Worm (Caenorhabditis elegans) whole organism, L4 larva: Measurements from ENCODE around the gene Y75B12A.2.

Experiments used
- F49E8.2 ChIP-seq: sonication (generic microtip); optimal IDR thresholded peaks from 2 replicates; lab custom pipeline; 2016; ENCODE audit warnings: missing compliant biosample characterization, mild to moderate bottlenecking, missing genetic modification characterization, borderline replicate concordance
- T26A8.4 ChIP-seq: fragments of 200-800 bp; sonication (Bioruptor generic); IDR thresholded peaks from 2 replicates; pipeline ENCODE4 v1.3.6; 2022; ENCODE audit warnings: missing genetic modification characterization, missing compliant biosample characterization
- Y105C5A.15 ChIP-seq: fragments of 200-800 bp; sonication (Bioruptor generic); IDR thresholded peaks from 2 replicates; pipeline ENCODE4 v1.3.6; 2022; ENCODE audit warnings: missing genetic modification characterization, missing compliant biosample characterization
- aha-1 ChIP-seq: fragments of 150-350 bp; peaks from one replicate; lab custom pipeline; 2014; ENCODE audit warnings: missing biosample characterization, missing genetic modification characterization
- ama-1 ChIP-seq: fragments of 150-350 bp; optimal IDR thresholded peaks from 2 replicates; lab custom pipeline; 2014; ENCODE audit warnings: inconsistent platforms, mixed read lengths
- ceh-20 ChIP-seq: fragments of 200-800 bp; sonication (Bioruptor generic); IDR thresholded peaks from 2 replicates; pipeline ENCODE4 v1.3.6; 2022; ENCODE audit warnings: missing genetic modification reagents, missing genetic modification characterization, missing compliant biosample characterization
- ceh-44 ChIP-seq: fragments of 200-800 bp; sonication (Bioruptor generic); IDR thresholded peaks from 2 replicates; pipeline ENCODE4 v1.3.6; 2022; ENCODE audit warnings: missing genetic modification reagents, missing genetic modification characterization, missing compliant biosample characterization
- ceh-62 ChIP-seq: sonication (generic microtip); optimal IDR thresholded peaks from 2 replicates; lab custom pipeline; 2017; ENCODE audit warnings: missing biosample characterization, missing genetic modification characterization
- ceh-82 ChIP-seq: sonication (generic microtip); optimal IDR thresholded peaks from 2 replicates; lab custom pipeline; 2017; ENCODE audit warnings: missing biosample characterization, missing genetic modification characterization
- cey-2 ChIP-seq: sonication (generic microtip); optimal IDR thresholded peaks from 3 replicates; lab custom pipeline; 2017; ENCODE audit warnings: missing genetic modification characterization, mild to moderate bottlenecking, missing compliant biosample characterization, antibody characterized with exemption, borderline replicate concordance; ENCODE audit not compliant: insufficient read depth
- dmd-6 ChIP-seq: fragments of 200-800 bp; sonication (Bioruptor generic); IDR thresholded peaks from 2 replicates; pipeline ENCODE4 v1.3.6; 2022; ENCODE audit warnings: missing genetic modification reagents, missing genetic modification characterization, missing compliant biosample characterization
- dmd-9 ChIP-seq: fragments of 200-800 bp; sonication (Bioruptor generic); IDR thresholded peaks from 2 replicates; pipeline ENCODE4 v1.3.6; 2022; ENCODE audit warnings: missing genetic modification reagents, missing genetic modification characterization, missing compliant biosample characterization
- dpl-1 ChIP-seq: fragments of 150-350 bp; optimal IDR thresholded peaks from 2 replicates; lab custom pipeline; 2014; ENCODE audit warnings: missing biosample characterization, missing genetic modification reagents, missing genetic modification characterization
- dve-1 ChIP-seq: sonication (generic microtip); optimal IDR thresholded peaks from 2 replicates; lab custom pipeline; 2017; ENCODE audit warnings: antibody characterized with exemption, mild to moderate bottlenecking, missing genetic modification characterization, missing compliant biosample characterization; ENCODE audit not compliant: insufficient read depth
- egl-27 ChIP-seq: sonication (generic microtip); optimal IDR thresholded peaks from 3 replicates; lab custom pipeline; 2017; ENCODE audit warnings: missing biosample characterization, missing genetic modification reagents, missing genetic modification characterization
- egl-43 ChIP-seq: fragments of 200-800 bp; sonication (Bioruptor generic); IDR thresholded peaks from 2 replicates; pipeline ENCODE4 v1.3.6; 2022; ENCODE audit warnings: missing genetic modification reagents, missing genetic modification characterization, missing compliant biosample characterization
- gei-8 ChIP-seq: fragments of 200-800 bp; sonication (Bioruptor generic); optimal IDR thresholded peaks from 2 replicates; lab custom pipeline; 2018; ENCODE audit warnings: mild to moderate bottlenecking, missing genetic modification characterization, missing compliant biosample characterization
- hif-1 ChIP-seq, 2 experiments: sonication (generic microtip); optimal IDR thresholded peaks; 2 replicates each; lab custom pipeline; 2016 to 2017; ENCODE audit warnings: missing compliant biosample characterization in 2 of 2, missing genetic modification characterization in 2 of 2, missing genetic modification reagents in 2 of 2, missing genotype in 2 of 2, mild to moderate bottlenecking in 1 of 2
- hlh-11 ChIP-seq: fragments of 200-800 bp; sonication (Bioruptor generic); optimal IDR thresholded peaks from 2 replicates; lab custom pipeline; 2018; ENCODE audit warnings: mild to moderate bottlenecking, missing genetic modification characterization, missing compliant biosample characterization
- hlh-30 ChIP-seq: sonication (generic microtip); optimal IDR thresholded peaks from 2 replicates; lab custom pipeline; 2017; ENCODE audit warnings: antibody characterized with exemption, mild to moderate bottlenecking, missing genetic modification characterization, missing compliant biosample characterization; ENCODE audit not compliant: insufficient read depth
- hmg-1.1 ChIP-seq: fragments of 200-800 bp; sonication (Bioruptor generic); IDR thresholded peaks from 2 replicates; pipeline ENCODE4 v1.3.6; 2022; ENCODE audit warnings: missing genetic modification reagents, missing genetic modification characterization, missing compliant biosample characterization
- lim-7 ChIP-seq: fragments of 200-800 bp; sonication (Bioruptor generic); IDR thresholded peaks from 2 replicates; pipeline ENCODE4 v1.3.6; 2022; ENCODE audit warnings: missing genetic modification characterization, missing compliant biosample characterization
- lin-13 ChIP-seq: fragments of 150-350 bp; optimal IDR thresholded peaks from 2 replicates; lab custom pipeline; 2014; ENCODE audit warnings: missing biosample characterization, missing genetic modification reagents, missing genetic modification characterization
- lin-15B ChIP-seq: fragments of 150-350 bp; sonication (generic microtip); optimal IDR thresholded peaks from 3 replicates; lab custom pipeline; 2014; ENCODE audit warnings: missing biosample characterization, missing genetic modification characterization
- lir-3 ChIP-seq: sonication (generic microtip); optimal IDR thresholded peaks from 2 replicates; lab custom pipeline; 2016; ENCODE audit warnings: mild to moderate bottlenecking, missing genetic modification characterization, missing compliant biosample characterization
- lsy-2 ChIP-seq, 2 experiments: fragments of 150-350 bp in 1 of 2; sonication (generic microtip) in 1 of 2; optimal IDR thresholded peaks; 2 replicates each; lab custom pipeline; 2014 to 2017; ENCODE audit warnings: missing biosample characterization in 2 of 2, missing genetic modification characterization in 2 of 2
- mdt-29 ChIP-seq: fragments of 200-800 bp; sonication (Bioruptor generic); IDR thresholded peaks from 2 replicates; pipeline ENCODE4 v1.3.6; 2022; ENCODE audit warnings: missing genetic modification reagents, missing genetic modification characterization, missing compliant biosample characterization
- mep-1 ChIP-seq: fragments of 150-350 bp; sonication (generic microtip); optimal IDR thresholded peaks from 3 replicates; lab custom pipeline; 2014; ENCODE audit warnings: missing biosample characterization, missing genetic modification characterization
- mes-2 ChIP-seq: sonication (generic microtip); optimal IDR thresholded peaks from 2 replicates; lab custom pipeline; 2016; ENCODE audit warnings: missing genotype, mild to moderate bottlenecking, missing genetic modification characterization, missing compliant biosample characterization; ENCODE audit not compliant: poor library complexity, severe bottlenecking
- mxl-3 ChIP-seq: fragments of 200-800 bp; sonication (Bioruptor generic); optimal IDR thresholded peaks from 2 replicates; lab custom pipeline; 2018; ENCODE audit warnings: mild to moderate bottlenecking, missing genetic modification characterization, missing compliant biosample characterization
- nhr-10 ChIP-seq: fragments of 150-350 bp; optimal IDR thresholded peaks from 2 replicates; lab custom pipeline; 2014; ENCODE audit warnings: missing biosample characterization, missing genetic modification characterization
- nhr-102 ChIP-seq: sonication (generic microtip); optimal IDR thresholded peaks from 2 replicates; lab custom pipeline; 2016; ENCODE audit warnings: mild to moderate bottlenecking, missing genetic modification characterization, moderate library complexity, missing compliant biosample characterization
- nhr-25 ChIP-seq: sonication (generic microtip); optimal IDR thresholded peaks from 2 replicates; lab custom pipeline; 2017; ENCODE audit warnings: missing genetic modification characterization, mild to moderate bottlenecking, missing compliant biosample characterization, antibody characterized with exemption, moderate library complexity, borderline replicate concordance; ENCODE audit not compliant: insufficient read depth
- nhr-6 ChIP-seq: fragments of 150-350 bp; optimal IDR thresholded peaks from 2 replicates; lab custom pipeline; 2014; ENCODE audit warnings: missing biosample characterization, missing genetic modification characterization
- nhr-76 ChIP-seq: fragments of 150-350 bp; optimal IDR thresholded peaks from 2 replicates; lab custom pipeline; 2014; ENCODE audit warnings: missing biosample characterization, missing genetic modification characterization
- nhr-77 ChIP-seq: fragments of 150-350 bp; optimal IDR thresholded peaks from 2 replicates; lab custom pipeline; 2014; ENCODE audit warnings: missing biosample characterization, missing genetic modification characterization
- rbr-2 ChIP-seq: sonication (generic microtip); optimal IDR thresholded peaks from 2 replicates; lab custom pipeline; 2016; ENCODE audit warnings: missing genotype, missing genetic modification characterization, missing compliant biosample characterization
- saeg-2 ChIP-seq: fragments of 200-800 bp; sonication (Bioruptor generic); IDR thresholded peaks from 2 replicates; pipeline ENCODE4 v1.3.6; 2022; ENCODE audit warnings: missing genetic modification reagents, missing genetic modification characterization, missing compliant biosample characterization
- sdz-12 ChIP-seq: fragments of 200-800 bp; sonication (Bioruptor generic); optimal IDR thresholded peaks from 2 replicates; lab custom pipeline; 2018; ENCODE audit warnings: mild to moderate bottlenecking, missing genetic modification characterization, missing compliant biosample characterization
- set-16 ChIP-seq: fragments of 200-800 bp; sonication (Bioruptor generic); IDR thresholded peaks from 2 replicates; pipeline ENCODE4 v1.3.6; 2022; ENCODE audit warnings: missing genetic modification reagents, missing genetic modification characterization, missing compliant biosample characterization
- skn-1 ChIP-seq: fragments of 150-350 bp; optimal IDR thresholded peaks from 2 replicates; lab custom pipeline; 2014; ENCODE audit warnings: missing biosample characterization, missing genetic modification characterization
- spr-3 ChIP-seq: fragments of 200-800 bp; sonication (Bioruptor generic); optimal IDR thresholded peaks from 2 replicates; lab custom pipeline; 2018; ENCODE audit warnings: mild to moderate bottlenecking, missing genetic modification characterization, missing compliant biosample characterization
- tag-97 ChIP-seq: fragments of 200-800 bp; sonication (Bioruptor generic); IDR thresholded peaks from 2 replicates; pipeline ENCODE4 v1.3.6; 2022; ENCODE audit warnings: missing genetic modification characterization, missing compliant biosample characterization
- unc-62 ChIP-seq, 3 experiments: fragments of 150-350 bp in 1 of 3; sonication (generic microtip); optimal IDR thresholded peaks in 2 of 3; peaks in 1 of 3; 1 replicate in 1 of 3; 2 replicates in 2 of 3; lab custom pipeline; 2014 to 2017; ENCODE audit warnings: missing biosample characterization in 3 of 3, missing genetic modification characterization in 3 of 3, missing genetic modification reagents in 3 of 3, missing genotype in 1 of 3
- vab-7 ChIP-seq: fragments of 200-800 bp; sonication (Bioruptor generic); IDR thresholded peaks from 2 replicates; pipeline ENCODE4 v1.3.6; 2022; ENCODE audit warnings: missing genetic modification reagents, missing genetic modification characterization, missing compliant biosample characterization
- zfp-2 ChIP-seq: sonication (generic microtip); optimal IDR thresholded peaks from 2 replicates; lab custom pipeline; 2016; ENCODE audit warnings: mild to moderate bottlenecking, missing genetic modification characterization, missing compliant biosample characterization
- zfp-3 ChIP-seq: fragments of 200-800 bp; sonication (Bioruptor generic); conservative IDR thresholded peaks from 2 replicates; pipeline ENCODE4 v1.3.6; 2022; ENCODE audit warnings: missing genetic modification reagents, missing genetic modification characterization, missing compliant biosample characterization
- ztf-11 ChIP-seq: fragments of 150-350 bp; optimal IDR thresholded peaks from 2 replicates; lab custom pipeline; 2014; ENCODE audit warnings: missing biosample characterization, missing genetic modification characterization

Y75B12A.2 gene

ce11 chrV:15065068-15065744, 44.2 kb upstream of the Y75B12A.2 start, which contains the start of gene C25D7.9 (continued):
- TF ChIP-seq saeg-2 (GFP tag; lab: Robert Waterston, UW): no peak
- no peak for TF ChIP-seq hlh-30
- TF ChIP-seq ceh-44 (GFP tag; lab: Robert Waterston, UW): no peak
- no peak for TF ChIP-seq sdz-12 (GFP tag; lab: Kevin White, UChicago)
- no peak for TF ChIP-seq egl-27 (tag; lab: Kevin White, UChicago)
- TF ChIP-seq nhr-102 (tag; lab: Kevin White, UChicago): no peak
- peak; percentile 60 for TF ChIP-seq nhr-6 (tag; lab: Kevin White, UChicago)
- no peak for TF ChIP-seq vab-7 (GFP tag; lab: Robert Waterston, UW)
- TF ChIP-seq zfp-3: no peak
- TF ChIP-seq tag-97 (GFP tag; lab: Robert Waterston, UW): no peak
- no peak for TF ChIP-seq ama-1 (lab: Kevin White, UChicago)
- TF ChIP-seq mdt-29 (GFP tag; lab: Robert Waterston, UW): no peak
- TF ChIP-seq mep-1 (tag; lab: Kevin White, UChicago): peak; percentile 28
- no peak for TF ChIP-seq lir-3
- no peak; the same call in 1 of the 2 replicates for TF ChIP-seq T26A8.4 (GFP tag; lab: Robert Waterston, UW)
- no peak for TF ChIP-seq zfp-2 (tag; lab: Kevin White, UChicago)
- TF ChIP-seq dmd-6 (GFP tag; lab: Robert Waterston, UW): peak; percentile 7; the same call in 1 of the 2 replicates
- no peak for TF ChIP-seq lim-7
- TF ChIP-seq hlh-11 (tag; lab: Kevin White, UChicago): peak; percentile 56
- TF ChIP-seq F49E8.2 (tag; lab: Kevin White, UChicago): no peak
- peak; percentile 26 for TF ChIP-seq dve-1
- no peak for TF ChIP-seq skn-1 (tag; lab: Kevin White, UChicago)
- no peak for TF ChIP-seq Y105C5A.15
- TF ChIP-seq ceh-62 (tag; lab: Kevin White, UChicago): no peak
- no peak for TF ChIP-seq ceh-82 (tag; lab: Kevin White, UChicago)
- peak; percentile 40; the same call in 1 of the 2 replicates for TF ChIP-seq hmg-1.1
- peak; percentile 38 for TF ChIP-seq spr-3 (GFP tag; lab: Kevin White, UChicago)
- TF ChIP-seq lin-13: peak; percentile 10
- TF ChIP-seq set-16 (GFP tag; lab: Robert Waterston, UW): peak; percentile 52
- TF ChIP-seq hif-1 (tag; optimal IDR thresholded peaks at IDR 0.05; lab: Kevin White, UChicago): peak in 1 of 2 experiments; percentile 21
- peak; percentile 49; the same call in 1 of the 2 replicates for TF ChIP-seq dmd-9 (GFP tag; lab: Robert Waterston, UW)
- no peak for TF ChIP-seq aha-1 (tag; lab: Kevin White, UChicago)
- no peak for TF ChIP-seq mxl-3 (GFP tag; lab: Kevin White, UChicago)
- TF ChIP-seq dpl-1: peak; percentile 31
- TF ChIP-seq lsy-2 (tag; optimal IDR thresholded peaks at IDR 0.05; lab: Kevin White, UChicago): peak in 1 of 2 experiments; percentile 28
- TF ChIP-seq ztf-11 (tag; lab: Kevin White, UChicago): no peak
- no peak for TF ChIP-seq nhr-76 (tag; lab: Kevin White, UChicago)
- peak; percentile 16 for TF ChIP-seq nhr-77 (tag; lab: Kevin White, UChicago)
- no peak for TF ChIP-seq nhr-25 (tag; lab: Kevin White, UChicago)
- no peak for TF ChIP-seq ceh-20 (GFP tag; lab: Robert Waterston, UW)
- TF ChIP-seq lin-15B: no peak
- TF ChIP-seq egl-43 (GFP tag; lab: Robert Waterston, UW): 0 out of 2 replicates have a peak, but pooled peaks have one; percentile 34
- no peak for TF ChIP-seq unc-62 (GFP tag; optimal IDR thresholded peaks at IDR 0.05 in 1 of 2; lab: Kevin White, UChicago)
- no peak for TF ChIP-seq unc-62 (tag; optimal IDR thresholded peaks at IDR 0.05; lab: Kevin White, UChicago)
- no peak for TF ChIP-seq gei-8 (GFP tag; lab: Kevin White, UChicago)
- peak; percentile 15 for TF ChIP-seq rbr-2 (tag; lab: Kevin White, UChicago)
- no peak for TF ChIP-seq cey-2
- no peak for TF ChIP-seq nhr-10 (tag; lab: Kevin White, UChicago)
- peak; percentile 53 for TF ChIP-seq mes-2
